Fruit fly (Drosophila melanogaster) whole organism, prepupa: ENCODE measurements around the gene AANATL3.
A peak's percentile ranks its signal among the peaks of the same experiment; 100 is the strongest.

Experiments used
- Blimp-1 ChIP-seq: fragments of 200-800 bp; sonication (Bioruptor generic); optimal IDR thresholded peaks from 3 replicates; lab custom pipeline; 2017; ENCODE audit warnings: missing biosample characterization, missing genetic modification characterization, mild to moderate bottlenecking, moderate library complexity, missing genetic modification reagents
- Gug ChIP-seq: fragments of 200-800 bp; sonication (Bioruptor generic); IDR thresholded peaks from 2 replicates; pipeline ENCODE4 v1.3.6; 2022; ENCODE audit warnings: missing biosample characterization, missing genetic modification characterization
- Lpt ChIP-seq: fragments of 200-800 bp; sonication (Bioruptor generic); optimal IDR thresholded peaks from 3 replicates; lab custom pipeline; 2016; ENCODE audit warnings: missing biosample characterization, missing genetic modification characterization
- Sox102F ChIP-seq: fragments of 200-800 bp; sonication (Bioruptor generic); optimal IDR thresholded peaks from 2 replicates; lab custom pipeline; 2016; ENCODE audit warnings: missing biosample characterization, mild to moderate bottlenecking, missing genetic modification characterization
- Sox14 ChIP-seq: fragments of 200-800 bp; sonication (Bioruptor generic); optimal IDR thresholded peaks from 3 replicates; lab custom pipeline; 2016; ENCODE audit warnings: missing biosample characterization, missing genetic modification characterization
- Sox15 ChIP-seq: fragments of 200-800 bp; sonication (Bioruptor generic); optimal IDR thresholded peaks from 3 replicates; lab custom pipeline; 2016; ENCODE audit warnings: missing biosample characterization, missing genetic modification characterization
- achi ChIP-seq: fragments of 200-800 bp; sonication (Bioruptor generic); optimal IDR thresholded peaks from 3 replicates; lab custom pipeline; 2016; ENCODE audit warnings: missing biosample characterization, missing genetic modification characterization
- cyc ChIP-seq: fragments of 200-800 bp; sonication (Bioruptor generic); optimal IDR thresholded peaks from 3 replicates; lab custom pipeline; 2016; ENCODE audit warnings: missing biosample characterization, missing genetic modification characterization
- fd59A ChIP-seq: fragments of 200-800 bp; sonication (Bioruptor generic); optimal IDR thresholded peaks from 2 replicates; lab custom pipeline; 2017; ENCODE audit warnings: missing biosample characterization, mild to moderate bottlenecking, missing genetic modification characterization, missing genetic modification reagents
- lz ChIP-seq: fragments of 200-800 bp; sonication (Bioruptor generic); optimal IDR thresholded peaks from 3 replicates; lab custom pipeline; 2016; ENCODE audit warnings: missing biosample characterization, missing genetic modification characterization
- spab ChIP-seq: fragments of 200-800 bp; sonication (Bioruptor generic); optimal IDR thresholded peaks from 2 replicates; lab custom pipeline; 2017; ENCODE audit warnings: missing biosample characterization, mild to moderate bottlenecking, missing genetic modification characterization, missing genetic modification reagents
- ss ChIP-seq, 2 experiments: fragments of 200-800 bp; sonication (Bioruptor generic); optimal IDR thresholded peaks; 2 replicates in 1 of 2; 3 replicates in 1 of 2; lab custom pipeline; 2017 to 2018; ENCODE audit warnings: mild to moderate bottlenecking in 2 of 2, missing biosample characterization in 2 of 2, missing genetic modification characterization in 2 of 2, moderate library complexity in 1 of 2
- topi ChIP-seq: fragments of 200-800 bp; sonication (Bioruptor generic); optimal IDR thresholded peaks from 3 replicates; lab custom pipeline; 2016; ENCODE audit warnings: missing biosample characterization, missing genetic modification characterization

dm6 chr2L:20002086-20002485 lies 23.5 kb downstream of the AANATL3 start:
- TF ChIP-seq spab (GFP tag; lab: Kevin White, UChicago) (peak; percentile 57), Sox15 (peak; percentile 16), fd59A (peak; percentile 39), achi (GFP tag; lab: Kevin White, UChicago) (peak; percentile 51), Lpt (GFP tag; lab: Kevin White, UChicago) (no peak), cyc (GFP tag; lab: Kevin White, UChicago) (peak; percentile 45), Blimp-1 (GFP tag; lab: Kevin White, UChicago) (no peak), Sox102F (GFP tag; lab: Kevin White, UChicago) (peak; percentile 37), topi (GFP tag; lab: Kevin White, UChicago) (peak; percentile 47), Gug (GFP tag; lab: Robert Waterston, UW) (peak; percentile 24; the same call in 1 of the 2 replicates), lz (peak; percentile 44), ss (GFP tag; optimal IDR thresholded peaks at IDR 0.05; lab: Kevin White, UChicago) (peak in 1 of 2 experiments; percentile 50), Sox14 (peak; percentile 38)
